Worm (Caenorhabditis elegans) whole organism, L1 larva: Measurements from ENCODE around the gene F29A7.8.
A peak's percentile ranks its signal among the peaks of the same experiment; 100 is the strongest.

ENCODE experiments used
- Y116A8C.19 ChIP-seq: sonication (generic microtip); optimal IDR thresholded peaks from 2 replicates; lab custom pipeline; 2016; ENCODE audit warnings: missing compliant biosample characterization, missing genetic modification characterization, borderline replicate concordance
- alr-1 ChIP-seq: fragments of 200-800 bp; sonication (Bioruptor generic); optimal IDR thresholded peaks from 2 replicates; lab custom pipeline; 2018; ENCODE audit warnings: borderline replicate concordance, mild to moderate bottlenecking, missing genetic modification characterization, missing compliant biosample characterization
- ceh-8 ChIP-seq: fragments of 200-800 bp; sonication (Bioruptor generic); optimal IDR thresholded peaks from 2 replicates; lab custom pipeline; 2018; ENCODE audit warnings: mild to moderate bottlenecking, missing genetic modification characterization, moderate library complexity, missing compliant biosample characterization
- ceh-82 ChIP-seq, 3 experiments: fragments of 150-350 bp in 1 of 3; sonication (generic microtip) in 2 of 3; optimal IDR thresholded peaks; 2 replicates each; lab custom pipeline; 2014 to 2017; ENCODE audit warnings: missing biosample characterization in 3 of 3, missing genetic modification characterization in 3 of 3
- ceh-90 ChIP-seq: sonication (generic microtip); optimal IDR thresholded peaks from 2 replicates; lab custom pipeline; 2016; ENCODE audit warnings: missing genetic modification characterization, missing compliant biosample characterization
- ces-1 ChIP-seq: fragments of 150-350 bp; optimal IDR thresholded peaks from 2 replicates; lab custom pipeline; 2014; ENCODE audit warnings: missing biosample characterization, missing genetic modification reagents, missing genetic modification characterization
- dsc-1 ChIP-seq: sonication (generic microtip); optimal IDR thresholded peaks from 2 replicates; lab custom pipeline; 2016; ENCODE audit warnings: mild to moderate bottlenecking, missing genetic modification characterization, missing compliant biosample characterization
- efl-1 ChIP-seq, 4 experiments: fragments of 150-350 bp; optimal IDR thresholded peaks in 3 of 4; peaks in 1 of 4; 1 replicate in 1 of 4; 2 replicates in 3 of 4; lab custom pipeline; 2014; ENCODE audit warnings: missing biosample characterization in 2 of 4, missing genetic modification characterization in 2 of 4, missing genetic modification reagents in 2 of 4
- egl-13 ChIP-seq: sonication (generic microtip); optimal IDR thresholded peaks from 2 replicates; lab custom pipeline; 2016; ENCODE audit warnings: missing genotype, missing genetic modification reagents, missing genetic modification characterization, missing compliant biosample characterization
- egl-27 ChIP-seq, 2 experiments: fragments of 150-350 bp in 1 of 2; sonication (generic microtip); optimal IDR thresholded peaks; 3 replicates each; lab custom pipeline; 2017 to 2018; ENCODE audit warnings: missing biosample characterization in 2 of 2, missing genetic modification characterization in 2 of 2, missing genetic modification reagents in 2 of 2
- ets-5 ChIP-seq: fragments of 200-800 bp; sonication (Bioruptor generic); IDR thresholded peaks from 2 replicates; pipeline ENCODE4 v1.3.6; 2022; ENCODE audit warnings: missing genetic modification characterization, missing compliant biosample characterization
- fkh-4 ChIP-seq: sonication (generic microtip); optimal IDR thresholded peaks from 2 replicates; lab custom pipeline; 2016; ENCODE audit warnings: missing compliant biosample characterization, missing genetic modification characterization, borderline replicate concordance
- fkh-8 ChIP-seq: sonication (generic microtip); optimal IDR thresholded peaks from 2 replicates; lab custom pipeline; 2016; ENCODE audit warnings: mild to moderate bottlenecking, missing genetic modification characterization, missing compliant biosample characterization
- irx-1 ChIP-seq: sonication (generic microtip); optimal IDR thresholded peaks from 2 replicates; lab custom pipeline; 2016; ENCODE audit warnings: missing genetic modification characterization, missing compliant biosample characterization
- jun-1 ChIP-seq: fragments of 150-350 bp; optimal IDR thresholded peaks from 2 replicates; lab custom pipeline; 2014; ENCODE audit warnings: missing biosample characterization, missing genetic modification reagents, missing genetic modification characterization
- lin-14 ChIP-seq: fragments of 200-800 bp; sonication (Bioruptor generic); optimal IDR thresholded peaks from 2 replicates; lab custom pipeline; 2018; ENCODE audit warnings: mild to moderate bottlenecking, missing genetic modification characterization, moderate library complexity, missing compliant biosample characterization
- lin-39 ChIP-seq: fragments of 150-350 bp; optimal IDR thresholded peaks from 2 replicates; lab custom pipeline; 2014; ENCODE audit warnings: missing biosample characterization, missing genetic modification reagents, missing genetic modification characterization
- mab-9 ChIP-seq: fragments of 200-800 bp; sonication (Bioruptor generic); IDR thresholded peaks from 2 replicates; pipeline ENCODE4 v1.3.6; 2022; ENCODE audit warnings: missing genetic modification reagents, missing genetic modification characterization, missing compliant biosample characterization
- mef-2 ChIP-seq: fragments of 150-350 bp; optimal IDR thresholded peaks from 2 replicates; lab custom pipeline; 2014; ENCODE audit warnings: missing biosample characterization, missing genetic modification characterization
- nhr-11 ChIP-seq: fragments of 150-350 bp; optimal IDR thresholded peaks from 2 replicates; lab custom pipeline; 2014; ENCODE audit warnings: missing biosample characterization, missing genetic modification characterization
- nhr-20 ChIP-seq: sonication (generic microtip); optimal IDR thresholded peaks from 2 replicates; lab custom pipeline; 2016; ENCODE audit warnings: mild to moderate bottlenecking, missing genetic modification characterization, missing compliant biosample characterization
- nhr-71 ChIP-seq: sonication (generic microtip); optimal IDR thresholded peaks from 2 replicates; lab custom pipeline; 2016; ENCODE audit warnings: mild to moderate bottlenecking, missing genetic modification characterization, moderate library complexity, missing compliant biosample characterization
- nhr-76 ChIP-seq: sonication (generic microtip); optimal IDR thresholded peaks from 2 replicates; lab custom pipeline; 2017; ENCODE audit warnings: missing biosample characterization, missing genetic modification characterization
- nhr-77 ChIP-seq: fragments of 150-350 bp; optimal IDR thresholded peaks from 2 replicates; lab custom pipeline; 2014; ENCODE audit warnings: missing biosample characterization, missing genetic modification characterization
- nhr-85 ChIP-seq: sonication (generic microtip); peaks from one replicate; lab custom pipeline; 2016; ENCODE audit warnings: missing genetic modification characterization, inconsistent platforms, missing compliant biosample characterization
- nhr-90 ChIP-seq: sonication (generic microtip); optimal IDR thresholded peaks from 2 replicates; lab custom pipeline; 2016; ENCODE audit warnings: mild to moderate bottlenecking, missing genetic modification characterization, missing compliant biosample characterization; ENCODE audit not compliant: poor library complexity
- skn-1 ChIP-seq: fragments of 150-350 bp; optimal IDR thresholded peaks from 2 replicates; lab custom pipeline; 2014; ENCODE audit warnings: missing biosample characterization, missing genetic modification characterization
- snu-23 ChIP-seq: sonication (generic microtip); optimal IDR thresholded peaks from 2 replicates; lab custom pipeline; 2016; ENCODE audit warnings: missing genetic modification characterization, missing compliant biosample characterization
- sptf-1 ChIP-seq: fragments of 150-350 bp; optimal IDR thresholded peaks from 2 replicates; lab custom pipeline; 2014; ENCODE audit warnings: missing biosample characterization, missing genetic modification characterization
- swsn-7 ChIP-seq: sonication (generic microtip); optimal IDR thresholded peaks from 2 replicates; lab custom pipeline; 2016; ENCODE audit warnings: missing genetic modification characterization, missing compliant biosample characterization
- tlp-1 ChIP-seq: fragments of 150-350 bp; optimal IDR thresholded peaks from 2 replicates; lab custom pipeline; 2014; ENCODE audit warnings: missing biosample characterization, missing genetic modification characterization
- unc-130 ChIP-seq: fragments of 150-350 bp; optimal IDR thresholded peaks from 2 replicates; lab custom pipeline; 2017; ENCODE audit warnings: missing biosample characterization, missing genetic modification characterization, inconsistent platforms
- unc-30 ChIP-seq: sonication (generic microtip); optimal IDR thresholded peaks from 2 replicates; lab custom pipeline; 2017; ENCODE audit warnings: missing biosample characterization, missing genetic modification characterization
- unc-86 ChIP-seq: sonication (generic microtip); optimal IDR thresholded peaks from 2 replicates; lab custom pipeline; 2016; ENCODE audit warnings: missing genetic modification characterization, missing compliant biosample characterization
- unc-98 ChIP-seq: fragments of 200-800 bp; sonication (Bioruptor generic); IDR thresholded peaks from 2 replicates; pipeline ENCODE4 v1.3.6; 2022; ENCODE audit warnings: missing genetic modification characterization, missing compliant biosample characterization
- vab-15 ChIP-seq: sonication (generic microtip); optimal IDR thresholded peaks from 2 replicates; lab custom pipeline; 2017; ENCODE audit warnings: missing genotype, mild to moderate bottlenecking, missing genetic modification characterization, missing compliant biosample characterization
- zag-1 ChIP-seq: fragments of 150-350 bp; optimal IDR thresholded peaks from 2 replicates; lab custom pipeline; 2014; ENCODE audit warnings: missing biosample characterization, missing genetic modification characterization
- zip-4 ChIP-seq: fragments of 200-800 bp; sonication (Bioruptor generic); optimal IDR thresholded peaks from 2 replicates; lab custom pipeline; 2018; ENCODE audit warnings: mild to moderate bottlenecking, missing genetic modification characterization, moderate library complexity, missing compliant biosample characterization

Gene F29A7.8

ce11 chrII:2800550-2801233, 42.8 kb upstream of the F29A7.8 start, which contains the start of gene nhr-119 (continued):
- TF ChIP-seq egl-13 (tag; lab: Kevin White, UChicago), result no peak
- peak; percentile 73 for TF ChIP-seq jun-1 (tag; lab: Kevin White, UChicago)
- peak; percentile 28 for TF ChIP-seq irx-1 (tag; lab: Kevin White, UChicago)
- no peak for TF ChIP-seq nhr-76 (tag; lab: Kevin White, UChicago)
- peak; percentile 90 for TF ChIP-seq nhr-20 (tag; lab: Kevin White, UChicago)
- no peak for TF ChIP-seq vab-15 (tag; lab: Kevin White, UChicago)
- no peak for TF ChIP-seq Y116A8C.19 (tag; lab: Kevin White, UChicago)
- TF ChIP-seq zag-1, result no peak
- TF ChIP-seq nhr-90, result peak; percentile 87
- TF ChIP-seq dsc-1 (tag; lab: Kevin White, UChicago), result no peak
- TF ChIP-seq lin-14 (GFP tag; lab: Kevin White, UChicago), result peak; percentile 83
- TF ChIP-seq efl-1 (optimal IDR thresholded peaks at IDR 0.05; lab: Kevin White, UChicago), result peak; percentile 61 to 65
- TF ChIP-seq efl-1 (GFP tag; optimal IDR thresholded peaks at IDR 0.05 in 1 of 2; lab: Kevin White, UChicago), result peak; percentile 23 to 95
- TF ChIP-seq unc-30 (tag; lab: Kevin White, UChicago), result no peak
- TF ChIP-seq ceh-90 (tag; lab: Kevin White, UChicago), result no peak
- no peak for TF ChIP-seq ceh-8 (GFP tag; lab: Kevin White, UChicago)
- TF ChIP-seq snu-23, result peak; percentile 83
- TF ChIP-seq mab-9 (GFP tag; lab: Robert Waterston, UW), result no peak
- no peak for TF ChIP-seq ceh-82 (tag; optimal IDR thresholded peaks at IDR 0.05; lab: Kevin White, UChicago)
- no peak for TF ChIP-seq ces-1
- TF ChIP-seq nhr-11 (tag; lab: Kevin White, UChicago), result peak; percentile 86
- no peak for TF ChIP-seq fkh-8 (tag; lab: Kevin White, UChicago)
- TF ChIP-seq alr-1 (tag; lab: Kevin White, UChicago), result no peak
- TF ChIP-seq unc-98 (GFP tag; lab: Robert Waterston, UW), result no peak
- peak; percentile 48 for TF ChIP-seq unc-130
- TF ChIP-seq sptf-1 (tag; lab: Kevin White, UChicago), result no peak
- TF ChIP-seq swsn-7 (tag; lab: Kevin White, UChicago), result peak; percentile 66
- TF ChIP-seq unc-86 (tag; lab: Kevin White, UChicago), result no peak
- peak; percentile 4 for TF ChIP-seq skn-1
- TF ChIP-seq lin-39 (tag; lab: Kevin White, UChicago), result peak; percentile 92
- peak; percentile 94 for TF ChIP-seq nhr-71 (tag; lab: Kevin White, UChicago)
- no peak for TF ChIP-seq zip-4 (GFP tag; lab: Kevin White, UChicago)
- peak; percentile 27 for TF ChIP-seq nhr-77 (tag; lab: Kevin White, UChicago)

- TF ChIP-seq efl-1 (optimal IDR thresholded peaks at IDR 0.05; lab: Kevin White, UChicago) (no peak), efl-1 (GFP tag; optimal IDR thresholded peaks at IDR 0.05 in 1 of 2; lab: Kevin White, UChicago) (peak in 1 of 2 experiments; percentile 63), egl-27 (tag; optimal IDR thresholded peaks at IDR 0.05; lab: Kevin White, UChicago) (no peak), mef-2 (tag; lab: Kevin White, UChicago) (no peak), nhr-85 (no peak), ets-5 (GFP tag; lab: Robert Waterston, UW) (no peak)
Measured at ce11 chrII:2797951-2798350, 40.1 kb upstream of the F29A7.8 start.

- no peak for TF ChIP-seq tlp-1 (tag; lab: Kevin White, UChicago)
- no peak for TF ChIP-seq fkh-4 (tag; lab: Kevin White, UChicago)
- TF ChIP-seq efl-1 (optimal IDR thresholded peaks at IDR 0.05; lab: Kevin White, UChicago), result no peak
- TF ChIP-seq efl-1 (GFP tag; optimal IDR thresholded peaks at IDR 0.05 in 1 of 2; lab: Kevin White, UChicago), result peak in 1 of 2 experiments; percentile 87
- TF ChIP-seq, all 84 proteins: peak for 1
Measured at ce11 chrII:2796431-2796830, 38.6 kb upstream of the F29A7.8 start.
